Worm (Caenorhabditis elegans) whole organism, L4 larva: ENCODE data around the gene K09E9.3.

ENCODE experiments used
- F10B5.3 ChIP-seq: sonication (generic microtip); optimal IDR thresholded peaks from 2 replicates; lab custom pipeline; 2016; ENCODE audit warnings: mild to moderate bottlenecking, missing genetic modification characterization, missing compliant biosample characterization
- F26F4.8 ChIP-seq: fragments of 200-800 bp; sonication (Bioruptor generic); conservative IDR thresholded peaks from 2 replicates; pipeline ENCODE4 v1.3.6; 2022; ENCODE audit warnings: missing genetic modification characterization, missing compliant biosample characterization
- F37D6.2 ChIP-seq: sonication (generic microtip); optimal IDR thresholded peaks from 2 replicates; lab custom pipeline; 2016; ENCODE audit warnings: mild to moderate bottlenecking, missing genetic modification characterization, missing compliant biosample characterization
- F49E8.2 ChIP-seq: sonication (generic microtip); optimal IDR thresholded peaks from 2 replicates; lab custom pipeline; 2016; ENCODE audit warnings: missing compliant biosample characterization, mild to moderate bottlenecking, missing genetic modification characterization, borderline replicate concordance
- Y48G9A.11 ChIP-seq: fragments of 200-800 bp; sonication (Bioruptor generic); IDR thresholded peaks from 2 replicates; pipeline ENCODE4 v1.3.6; 2022; ENCODE audit warnings: missing genetic modification reagents, missing genetic modification characterization, missing compliant biosample characterization
- aha-1 ChIP-seq: fragments of 150-350 bp; peaks from one replicate; lab custom pipeline; 2014; ENCODE audit warnings: missing biosample characterization, missing genetic modification characterization
- aly-2 ChIP-seq: sonication (generic microtip); optimal IDR thresholded peaks from 2 replicates; lab custom pipeline; 2018; ENCODE audit warnings: missing biosample characterization, missing genetic modification characterization
- arid-1 ChIP-seq: fragments of 200-800 bp; sonication (Bioruptor generic); conservative IDR thresholded peaks from 2 replicates; pipeline ENCODE4 v1.3.6; 2022; ENCODE audit warnings: missing genetic modification reagents, missing genetic modification characterization, missing compliant biosample characterization
- ceh-20 ChIP-seq: fragments of 200-800 bp; sonication (Bioruptor generic); IDR thresholded peaks from 2 replicates; pipeline ENCODE4 v1.3.6; 2022; ENCODE audit warnings: missing genetic modification reagents, missing genetic modification characterization, missing compliant biosample characterization
- ceh-82 ChIP-seq: sonication (generic microtip); optimal IDR thresholded peaks from 2 replicates; lab custom pipeline; 2017; ENCODE audit warnings: missing biosample characterization, missing genetic modification characterization
- cey-2 ChIP-seq: sonication (generic microtip); optimal IDR thresholded peaks from 3 replicates; lab custom pipeline; 2017; ENCODE audit warnings: missing genetic modification characterization, mild to moderate bottlenecking, missing compliant biosample characterization, antibody characterized with exemption, borderline replicate concordance; ENCODE audit not compliant: insufficient read depth
- ctbp-1 ChIP-seq: fragments of 200-800 bp; sonication (Bioruptor generic); IDR thresholded peaks from 2 replicates; pipeline ENCODE4 v1.3.6; 2022; ENCODE audit warnings: missing genetic modification reagents, missing genetic modification characterization, missing compliant biosample characterization
- daf-16 ChIP-seq, 3 experiments: sonication (generic microtip); optimal IDR thresholded peaks; 2 replicates each; lab custom pipeline; 2016 to 2017; ENCODE audit warnings: missing genetic modification characterization in 3 of 3, missing genetic modification reagents in 3 of 3, mild to moderate bottlenecking in 2 of 3, missing compliant biosample characterization in 2 of 3, missing biosample characterization in 1 of 3, moderate library complexity in 1 of 3
- egl-43 ChIP-seq: fragments of 200-800 bp; sonication (Bioruptor generic); IDR thresholded peaks from 2 replicates; pipeline ENCODE4 v1.3.6; 2022; ENCODE audit warnings: missing genetic modification reagents, missing genetic modification characterization, missing compliant biosample characterization
- hif-1 ChIP-seq, 2 experiments: sonication (generic microtip); optimal IDR thresholded peaks; 2 replicates each; lab custom pipeline; 2016 to 2017; ENCODE audit warnings: missing compliant biosample characterization in 2 of 2, missing genetic modification characterization in 2 of 2, missing genetic modification reagents in 2 of 2, missing genotype in 2 of 2, mild to moderate bottlenecking in 1 of 2
- hlh-30 ChIP-seq: sonication (generic microtip); optimal IDR thresholded peaks from 2 replicates; lab custom pipeline; 2017; ENCODE audit warnings: antibody characterized with exemption, mild to moderate bottlenecking, missing genetic modification characterization, missing compliant biosample characterization; ENCODE audit not compliant: insufficient read depth
- lim-7 ChIP-seq: fragments of 200-800 bp; sonication (Bioruptor generic); IDR thresholded peaks from 2 replicates; pipeline ENCODE4 v1.3.6; 2022; ENCODE audit warnings: missing genetic modification characterization, missing compliant biosample characterization
- lin-13 ChIP-seq: fragments of 150-350 bp; optimal IDR thresholded peaks from 2 replicates; lab custom pipeline; 2014; ENCODE audit warnings: missing biosample characterization, missing genetic modification reagents, missing genetic modification characterization
- madf-5 ChIP-seq, 2 experiments: fragments of 200-800 bp; sonication (Bioruptor generic); IDR thresholded peaks; 2 replicates each; pipeline ENCODE4 v1.3.6; 2022; ENCODE audit warnings: missing compliant biosample characterization in 2 of 2, missing genetic modification characterization in 2 of 2
- mdt-29 ChIP-seq: fragments of 200-800 bp; sonication (Bioruptor generic); IDR thresholded peaks from 2 replicates; pipeline ENCODE4 v1.3.6; 2022; ENCODE audit warnings: missing genetic modification reagents, missing genetic modification characterization, missing compliant biosample characterization
- mes-2 ChIP-seq: sonication (generic microtip); optimal IDR thresholded peaks from 2 replicates; lab custom pipeline; 2016; ENCODE audit warnings: missing genotype, mild to moderate bottlenecking, missing genetic modification characterization, missing compliant biosample characterization; ENCODE audit not compliant: poor library complexity, severe bottlenecking
- nhr-11 ChIP-seq: fragments of 150-350 bp; optimal IDR thresholded peaks from 2 replicates; lab custom pipeline; 2014; ENCODE audit warnings: missing biosample characterization, missing genetic modification characterization
- nhr-25 ChIP-seq: sonication (generic microtip); optimal IDR thresholded peaks from 2 replicates; lab custom pipeline; 2017; ENCODE audit warnings: missing genetic modification characterization, mild to moderate bottlenecking, missing compliant biosample characterization, antibody characterized with exemption, moderate library complexity, borderline replicate concordance; ENCODE audit not compliant: insufficient read depth
- nhr-48 ChIP-seq: sonication (generic microtip); optimal IDR thresholded peaks from 2 replicates; lab custom pipeline; 2016; ENCODE audit warnings: mild to moderate bottlenecking, missing genetic modification characterization, missing compliant biosample characterization
- nhr-77 ChIP-seq: fragments of 150-350 bp; optimal IDR thresholded peaks from 2 replicates; lab custom pipeline; 2014; ENCODE audit warnings: missing biosample characterization, missing genetic modification characterization
- pha-4 ChIP-seq, 2 experiments: fragments of 150-350 bp in 1 of 2; fragments of 200-800 bp in 1 of 2; sonication (Bioruptor generic) in 1 of 2; IDR thresholded peaks in 1 of 2; optimal IDR thresholded peaks in 1 of 2; 2 replicates each; pipeline versions ENCODE4 v1.3.6 to Lab custom; 2014 to 2022; ENCODE audit warnings: missing genetic modification characterization in 2 of 2, missing genetic modification reagents in 2 of 2, missing biosample characterization in 1 of 2, missing compliant biosample characterization in 1 of 2
- rbr-2 ChIP-seq: sonication (generic microtip); optimal IDR thresholded peaks from 2 replicates; lab custom pipeline; 2016; ENCODE audit warnings: missing genotype, missing genetic modification characterization, missing compliant biosample characterization
- set-16 ChIP-seq: fragments of 200-800 bp; sonication (Bioruptor generic); IDR thresholded peaks from 2 replicates; pipeline ENCODE4 v1.3.6; 2022; ENCODE audit warnings: missing genetic modification reagents, missing genetic modification characterization, missing compliant biosample characterization
- skn-1 ChIP-seq: fragments of 150-350 bp; optimal IDR thresholded peaks from 2 replicates; lab custom pipeline; 2014; ENCODE audit warnings: missing biosample characterization, missing genetic modification characterization
- spr-3 ChIP-seq: fragments of 200-800 bp; sonication (Bioruptor generic); optimal IDR thresholded peaks from 2 replicates; lab custom pipeline; 2018; ENCODE audit warnings: mild to moderate bottlenecking, missing genetic modification characterization, missing compliant biosample characterization
- unc-39 ChIP-seq: sonication (generic microtip); optimal IDR thresholded peaks from 2 replicates; lab custom pipeline; 2017; ENCODE audit warnings: missing biosample characterization, missing genetic modification characterization
- unc-62 ChIP-seq, 3 experiments: fragments of 150-350 bp in 1 of 3; sonication (generic microtip); optimal IDR thresholded peaks in 2 of 3; peaks in 1 of 3; 1 replicate in 1 of 3; 2 replicates in 2 of 3; lab custom pipeline; 2014 to 2017; ENCODE audit warnings: missing biosample characterization in 3 of 3, missing genetic modification characterization in 3 of 3, missing genetic modification reagents in 3 of 3, missing genotype in 1 of 3
- zag-1 ChIP-seq: fragments of 150-350 bp; optimal IDR thresholded peaks from 2 replicates; lab custom pipeline; 2014; ENCODE audit warnings: missing biosample characterization, missing genetic modification characterization
- zfp-2 ChIP-seq: sonication (generic microtip); optimal IDR thresholded peaks from 2 replicates; lab custom pipeline; 2016; ENCODE audit warnings: mild to moderate bottlenecking, missing genetic modification characterization, missing compliant biosample characterization

Gene K09E9.3

DNA sequence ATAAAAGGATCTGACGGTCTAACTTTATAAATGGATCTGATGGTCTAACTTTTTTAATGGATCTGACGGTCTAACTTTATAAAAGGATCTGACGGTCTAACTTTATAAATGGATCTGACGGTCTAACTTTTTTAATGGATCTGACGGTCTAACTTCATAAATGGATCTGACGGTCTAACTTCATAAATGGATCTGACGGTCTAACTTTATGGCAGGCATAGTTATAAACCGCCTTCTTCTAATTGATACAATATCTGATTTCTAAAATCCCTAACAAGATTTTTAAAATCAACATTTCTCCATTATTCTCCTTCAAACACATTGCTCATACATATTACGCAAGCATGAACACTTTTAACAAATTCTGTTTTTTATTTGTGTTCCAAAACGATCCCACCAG, 16.5 kb downstream of the K09E9.3 start, which contains the start of gene K09A9.8:
Gene K09A9.8, minus strand, starts transcription at position 101 of the 400 bp plus-strand sequence.
- TF ChIP-seq nhr-11 (tag; lab: Kevin White, UChicago) = no peak
- no peak for TF ChIP-seq zfp-2 (tag; lab: Kevin White, UChicago)
- no peak for TF ChIP-seq hlh-30 (tag; lab: Kevin White, UChicago)
- no peak for TF ChIP-seq skn-1 (tag; lab: Kevin White, UChicago)
- TF ChIP-seq rbr-2 (tag; lab: Kevin White, UChicago) = no peak
- TF ChIP-seq ctbp-1 (GFP tag; lab: Robert Waterston, UW) = no peak
- TF ChIP-seq hif-1 (tag; optimal IDR thresholded peaks at IDR 0.05; lab: Kevin White, UChicago) = no peak

DNA sequence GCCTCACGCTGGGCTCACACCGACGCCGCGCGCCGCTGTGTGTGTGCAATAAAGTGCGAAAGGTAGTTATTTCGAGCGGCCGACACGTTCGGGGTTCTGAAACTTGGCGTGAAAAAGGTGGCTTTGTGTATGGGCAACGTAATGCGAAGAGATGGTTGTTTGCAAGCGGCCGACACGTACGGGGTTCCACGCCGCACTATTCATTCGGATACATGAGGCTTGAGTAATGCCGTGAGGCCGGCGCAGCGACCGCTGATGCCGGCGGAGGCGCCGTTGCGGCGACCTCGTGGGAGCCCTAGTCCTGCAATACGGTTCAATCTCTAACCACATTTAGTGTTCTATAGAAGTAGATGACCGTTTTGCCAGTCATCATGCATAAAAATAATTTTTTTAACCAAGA, 19.6 kb downstream of the K09E9.3 start:
- TF ChIP-seq pha-4 (GFP tag; IDR thresholded peaks at IDR 0.05; lab: Robert Waterston, UW) (no peak), pha-4 (tag; optimal IDR thresholded peaks at IDR 0.05; lab: Kevin White, UChicago) (no peak), aha-1 (tag; lab: Kevin White, UChicago) (peak; percentile 11), mes-2 (no peak), set-16 (peak; percentile 70)

DNA sequence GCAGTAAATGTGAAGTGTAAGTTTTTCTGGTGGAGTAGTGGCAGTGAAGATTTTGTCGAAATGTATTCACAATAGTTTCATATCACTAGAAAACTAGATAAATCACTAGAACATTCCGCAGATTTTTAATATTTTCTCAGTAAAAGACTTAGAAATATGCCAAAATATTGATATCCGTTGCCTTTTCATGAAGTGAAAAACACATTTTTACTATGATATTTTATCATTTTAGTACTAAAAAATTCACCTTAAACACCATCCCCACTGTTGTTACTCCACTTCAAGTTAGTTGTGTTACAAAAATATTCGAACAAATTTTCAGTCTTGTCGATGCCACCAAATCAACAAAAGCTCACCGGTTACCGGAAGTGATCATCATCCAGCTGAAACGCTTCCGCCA, 20.2 kb downstream of the K09E9.3 start:
- no peak for TF ChIP-seq hlh-30 (tag; lab: Kevin White, UChicago)
- TF ChIP-seq unc-62 (GFP tag; optimal IDR thresholded peaks at IDR 0.05 in 1 of 2; lab: Kevin White, UChicago) = peak in 1 of 2 experiments; percentile 62
- no peak for TF ChIP-seq unc-62 (tag; optimal IDR thresholded peaks at IDR 0.05; lab: Kevin White, UChicago)
- peak; percentile 80 for TF ChIP-seq aha-1 (tag; lab: Kevin White, UChicago)
- TF ChIP-seq, all 104 proteins: peak for 2

DNA sequence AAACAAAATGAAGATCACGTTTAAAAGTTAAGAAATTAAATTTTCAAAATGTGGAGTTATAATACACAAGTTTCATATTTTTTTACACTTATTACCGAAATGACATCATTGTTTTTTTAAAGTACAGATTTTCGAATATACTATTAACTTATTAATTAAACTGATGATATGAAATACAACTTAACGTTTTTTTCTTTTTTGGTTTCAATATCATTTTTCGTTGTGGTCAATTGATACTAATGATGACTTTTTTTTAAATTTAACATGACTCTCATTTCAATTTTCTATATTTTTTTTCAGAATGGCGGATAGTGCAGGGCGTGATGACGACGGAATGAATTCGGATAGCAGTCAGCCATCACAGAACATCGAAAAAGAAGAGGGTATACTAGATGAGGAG, 22.5 kb downstream of the K09E9.3 start, which contains the start of gene usp-33:
Gene usp-33, plus strand, starts transcription at position 301 of the 400 bp plus-strand sequence.
- no peak for TF ChIP-seq zag-1 (tag; lab: Kevin White, UChicago)
- no peak for TF ChIP-seq F10B5.3
- TF ChIP-seq F26F4.8 = no peak
- no peak for TF ChIP-seq aly-2 (tag; lab: Kevin White, UChicago)
- TF ChIP-seq nhr-77 = no peak
- TF ChIP-seq daf-16 (GFP tag; optimal IDR thresholded peaks at IDR 0.05; lab: Kevin White, UChicago) = no peak
- no peak for TF ChIP-seq daf-16 (tag; optimal IDR thresholded peaks at IDR 0.05; lab: Kevin White, UChicago)
- TF ChIP-seq aha-1 (tag; lab: Kevin White, UChicago) = peak; percentile 21
- no peak for TF ChIP-seq ceh-82 (tag; lab: Kevin White, UChicago)
- TF ChIP-seq, all 104 proteins: peak for 1

DNA sequence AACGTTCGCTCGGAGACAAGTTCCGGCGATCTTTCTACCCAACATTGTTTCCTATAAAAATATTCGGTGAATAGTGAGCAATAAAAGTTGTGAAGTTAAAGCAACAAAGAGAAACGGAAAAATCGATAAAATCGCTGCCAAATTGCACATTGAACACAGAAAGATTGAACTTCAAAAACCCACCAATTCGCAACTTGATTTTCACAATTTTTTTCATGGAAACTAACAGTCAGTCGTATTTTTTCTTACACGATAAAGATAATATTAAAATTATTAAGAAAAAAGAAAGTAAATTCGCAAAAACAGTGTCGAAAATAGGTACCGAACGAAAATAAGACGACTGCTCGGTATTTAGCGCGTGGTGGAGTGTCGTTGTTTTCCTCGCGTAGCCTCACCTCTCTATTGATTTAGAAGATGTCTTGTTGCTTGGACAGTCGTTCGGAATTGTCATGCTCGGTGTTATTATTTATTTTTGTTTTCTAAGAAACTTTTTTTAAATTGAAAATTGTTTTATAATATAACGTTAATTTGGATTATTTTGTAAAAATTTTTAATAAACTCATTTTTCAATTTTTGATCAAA, 23.2 kb downstream of the K09E9.3 start, which contains the start of gene gas-1:
Gene gas-1, minus strand, starts transcription at position 51 of the 582 bp plus-strand sequence.
- no peak for TF ChIP-seq egl-43
- TF ChIP-seq lin-13 (GFP tag; lab: Kevin White, UChicago) = no peak
- no peak for TF ChIP-seq Y48G9A.11 (GFP tag; lab: Robert Waterston, UW)
- no peak for TF ChIP-seq cey-2 (tag; lab: Kevin White, UChicago)
- TF ChIP-seq F37D6.2 (tag; lab: Kevin White, UChicago) = no peak
- no peak for TF ChIP-seq zag-1 (tag; lab: Kevin White, UChicago)
- TF ChIP-seq aha-1 (tag; lab: Kevin White, UChicago) = peak; percentile 28
- TF ChIP-seq ceh-20 (GFP tag; lab: Robert Waterston, UW) = no peak
- no peak for TF ChIP-seq F49E8.2
- TF ChIP-seq nhr-48 (tag; lab: Kevin White, UChicago) = no peak
- TF ChIP-seq hlh-30 (tag; lab: Kevin White, UChicago) = peak; percentile 39
- no peak for TF ChIP-seq lim-7 (GFP tag; lab: Robert Waterston, UW)
- TF ChIP-seq daf-16 (GFP tag; optimal IDR thresholded peaks at IDR 0.05; lab: Kevin White, UChicago) = no peak
- TF ChIP-seq daf-16 (tag; optimal IDR thresholded peaks at IDR 0.05; lab: Kevin White, UChicago) = peak; percentile 55
- peak; percentile 49 for TF ChIP-seq mes-2
- no peak for TF ChIP-seq unc-39 (tag; lab: Kevin White, UChicago)
- TF ChIP-seq madf-5 (GFP tag; IDR thresholded peaks at IDR 0.05; lab: Robert Waterston, UW) = no peak
- no peak for TF ChIP-seq nhr-25 (tag; lab: Kevin White, UChicago)
- TF ChIP-seq mdt-29 = no peak
- no peak for TF ChIP-seq spr-3 (GFP tag; lab: Kevin White, UChicago)
- no peak for TF ChIP-seq arid-1 (GFP tag; lab: Robert Waterston, UW)
